Worm (Caenorhabditis elegans) whole organism, L4 larva: ENCODE results near the gene nhr-206.

Experiments used
- ZK546.5 ChIP-seq, 2 experiments: sonication (generic microtip); optimal IDR thresholded peaks; 2 replicates each; lab custom pipeline; 2017; ENCODE audit warnings: missing biosample characterization in 2 of 2, missing genetic modification characterization in 2 of 2
- aly-2 ChIP-seq: sonication (generic microtip); optimal IDR thresholded peaks from 2 replicates; lab custom pipeline; 2018; ENCODE audit warnings: missing biosample characterization, missing genetic modification characterization
- ceh-82 ChIP-seq: sonication (generic microtip); optimal IDR thresholded peaks from 2 replicates; lab custom pipeline; 2017; ENCODE audit warnings: missing biosample characterization, missing genetic modification characterization
- hlh-11 ChIP-seq: fragments of 200-800 bp; sonication (Bioruptor generic); optimal IDR thresholded peaks from 2 replicates; lab custom pipeline; 2018; ENCODE audit warnings: mild to moderate bottlenecking, missing genetic modification characterization, missing compliant biosample characterization
- pha-4 ChIP-seq, 2 experiments: fragments of 150-350 bp in 1 of 2; fragments of 200-800 bp in 1 of 2; sonication (Bioruptor generic) in 1 of 2; IDR thresholded peaks in 1 of 2; optimal IDR thresholded peaks in 1 of 2; 2 replicates each; pipeline versions ENCODE4 v1.3.6 to Lab custom; 2014 to 2022; ENCODE audit warnings: missing genetic modification characterization in 2 of 2, missing genetic modification reagents in 2 of 2, missing biosample characterization in 1 of 2, missing compliant biosample characterization in 1 of 2
- pqm-1 ChIP-seq: sonication (generic microtip); optimal IDR thresholded peaks from 2 replicates; lab custom pipeline; 2017; ENCODE audit warnings: missing biosample characterization, missing genetic modification characterization
- unc-39 ChIP-seq: sonication (generic microtip); optimal IDR thresholded peaks from 2 replicates; lab custom pipeline; 2017; ENCODE audit warnings: missing biosample characterization, missing genetic modification characterization
- unc-62 ChIP-seq, 3 experiments: fragments of 150-350 bp in 1 of 3; sonication (generic microtip); optimal IDR thresholded peaks in 2 of 3; peaks in 1 of 3; 1 replicate in 1 of 3; 2 replicates in 2 of 3; lab custom pipeline; 2014 to 2017; ENCODE audit warnings: missing biosample characterization in 3 of 3, missing genetic modification characterization in 3 of 3, missing genetic modification reagents in 3 of 3, missing genotype in 1 of 3

DNA sequence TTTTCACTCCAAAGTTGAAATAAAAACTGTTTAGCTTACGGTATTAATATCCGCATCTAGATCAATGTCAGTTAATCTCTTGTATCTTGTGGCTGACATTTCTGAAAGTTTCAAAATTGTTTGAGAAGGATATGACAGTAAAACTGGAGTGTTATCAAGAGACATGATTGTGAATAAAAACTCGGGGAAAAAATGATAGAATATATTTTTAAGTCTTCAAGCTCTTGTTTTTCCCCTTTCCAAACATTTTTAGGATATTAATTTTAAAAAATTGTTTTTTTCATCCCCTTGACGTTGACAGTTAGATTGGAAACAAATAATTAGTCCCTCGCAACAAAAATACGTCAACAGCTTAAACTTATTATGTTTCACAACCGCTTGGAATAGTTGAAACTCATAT, 16.9 kb upstream of the nhr-206 start, which contains the start of gene R07B7.6:
- TF ChIP-seq unc-62 (GFP tag; optimal IDR thresholded peaks at IDR 0.05 in 1 of 2; lab: Kevin White, UChicago) (no peak), unc-62 (tag; optimal IDR thresholded peaks at IDR 0.05; lab: Kevin White, UChicago) (no peak), unc-39 (no peak), ZK546.5 (tag; optimal IDR thresholded peaks at IDR 0.05; lab: Kevin White, UChicago) (no peak), aly-2 (tag; lab: Kevin White, UChicago) (no peak), hlh-11 (tag; lab: Kevin White, UChicago) (no peak), pqm-1 (tag; lab: Kevin White, UChicago) (no peak), ceh-82 (tag; lab: Kevin White, UChicago) (no peak), pha-4 (GFP tag; IDR thresholded peaks at IDR 0.05; lab: Robert Waterston, UW) (no peak), pha-4 (tag; optimal IDR thresholded peaks at IDR 0.05; lab: Kevin White, UChicago) (no peak)
